Worm (Caenorhabditis elegans): Measurements from ENCODE around the gene C17A2.3.

DNA sequence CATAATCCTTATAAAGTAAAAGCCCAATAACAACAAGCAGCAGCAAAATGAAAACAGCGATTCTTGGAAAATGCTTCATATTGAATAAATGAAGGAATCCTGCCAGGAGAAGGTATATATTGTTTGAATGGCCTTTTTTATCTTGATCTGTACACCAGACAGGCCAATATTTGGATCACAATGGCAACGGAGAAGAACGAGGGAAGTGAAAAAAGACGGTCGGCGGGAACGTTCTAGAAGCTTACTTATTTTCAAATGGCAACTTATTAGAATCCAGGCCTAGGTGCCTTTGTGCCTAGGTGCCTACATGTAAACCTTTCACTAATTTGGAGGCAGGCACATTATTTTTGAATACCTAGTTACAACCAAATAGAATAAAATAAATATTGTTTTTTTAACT lies 15.6 kb upstream of the C17A2.3 start, which contains the start of gene F54D10.8:
- TF ChIP-seq ceh-82 (tag; optimal IDR thresholded peaks at IDR 0.05) (no peak), nhr-237 (tag; optimal IDR thresholded peaks at IDR 0.05) (no peak), ZK546.5 (tag; optimal IDR thresholded peaks at IDR 0.05) (no peak)
